Worm (Caenorhabditis elegans) whole organism, late embryonic: Measurements from ENCODE around the gene srxa-6.

Experiments used
- fax-1 ChIP-seq: sonication (generic microtip); optimal IDR thresholded peaks from 2 replicates; lab custom pipeline; 2016; ENCODE audit warnings: missing genotype, missing genetic modification characterization, missing compliant biosample characterization
- hlh-13 ChIP-seq: fragments of 200-800 bp; sonication (Bioruptor generic); optimal IDR thresholded peaks from 2 replicates; lab custom pipeline; 2018; ENCODE audit warnings: mild to moderate bottlenecking, missing genetic modification characterization, missing compliant biosample characterization

ce11 chrV:20734658-20735057 is at the start of gene srxa-6:
- TF ChIP-seq fax-1 (tag; lab: Kevin White, UChicago) (no peak), hlh-13 (GFP tag; lab: Kevin White, UChicago) (no peak)
